Fruit fly (Drosophila melanogaster) whole organism, embryonic: ENCODE results near the gene CG5850.

Source experiments
- Asciz ChIP-seq: fragments of 200-800 bp; sonication (Bioruptor generic); optimal IDR thresholded peaks from 2 replicates; lab custom pipeline; 2017; ENCODE audit warnings: missing biosample characterization, mild to moderate bottlenecking, missing genetic modification characterization, missing genetic modification reagents
- Awh ChIP-seq: fragments of 200-800 bp; sonication (Bioruptor generic); IDR thresholded peaks from 2 replicates; pipeline ENCODE4, ENCODE4 v1.3.6; 2022; ENCODE audit warnings: missing biosample characterization, missing genetic modification characterization
- Bgb ChIP-seq: fragments of 200-800 bp; sonication (Bioruptor generic); IDR thresholded peaks from 2 replicates; pipeline ENCODE4 v1.3.6; 2022; ENCODE audit warnings: missing biosample characterization, missing genetic modification characterization; ENCODE audit not compliant: partially characterized antibody
- CG10543 ChIP-seq: fragments of 200-800 bp; sonication (Bioruptor generic); optimal IDR thresholded peaks from 3 replicates; lab custom pipeline; 2017; ENCODE audit warnings: missing biosample characterization, mild to moderate bottlenecking, missing genetic modification characterization, moderate library complexity
- CG10979 ChIP-seq: fragments of 200-800 bp; sonication (Bioruptor generic); optimal IDR thresholded peaks from 2 replicates; lab custom pipeline; 2018; ENCODE audit warnings: missing biosample characterization, mild to moderate bottlenecking, missing genetic modification characterization, moderate library complexity
- CG11093 ChIP-seq: fragments of 200-800 bp; sonication (Bioruptor generic); IDR thresholded peaks from 3 replicates; pipeline ENCODE4 v1.3.6; 2022; ENCODE audit warnings: missing biosample characterization, missing genetic modification characterization
- CG11560 ChIP-seq: fragments of 200-800 bp; sonication (Bioruptor generic); IDR thresholded peaks from 3 replicates; pipeline ENCODE4 v1.3.6; 2022; ENCODE audit warnings: missing biosample characterization, missing genetic modification characterization
- CG13287 ChIP-seq: fragments of 200-800 bp; sonication (Bioruptor generic); IDR thresholded peaks from 2 replicates; pipeline ENCODE4 v1.3.6; 2022; ENCODE audit warnings: missing biosample characterization, missing genetic modification characterization; ENCODE audit not compliant: partially characterized antibody
- CG14441 ChIP-seq: fragments of 200-800 bp; sonication (Bioruptor generic); IDR thresholded peaks from 2 replicates; pipeline ENCODE4 v1.3.6; 2022; ENCODE audit warnings: missing biosample characterization, missing genetic modification characterization
- CG14710 ChIP-seq: fragments of 200-800 bp; sonication (Bioruptor generic); optimal IDR thresholded peaks from 3 replicates; lab custom pipeline; 2019; ENCODE audit warnings: missing biosample characterization, mild to moderate bottlenecking, missing genetic modification characterization, moderate library complexity
- CG17328 ChIP-seq: fragments of 200-800 bp; sonication (Bioruptor generic); IDR thresholded peaks from 2 replicates; pipeline ENCODE4 v1.3.6; 2022; ENCODE audit warnings: missing biosample characterization, missing genetic modification characterization
- CG17361 ChIP-seq: fragments of 200-800 bp; sonication (Bioruptor generic); IDR thresholded peaks from 3 replicates; pipeline ENCODE4 v1.3.6; 2022; ENCODE audit warnings: missing biosample characterization, missing genetic modification characterization
- CG2712 ChIP-seq: fragments of 200-800 bp; optimal IDR thresholded peaks from 3 replicates; lab custom pipeline; 2019; ENCODE audit warnings: missing biosample characterization, mild to moderate bottlenecking, missing genetic modification characterization, moderate library complexity
- CG2875 ChIP-seq: fragments of 200-800 bp; sonication (Bioruptor generic); optimal IDR thresholded peaks from 2 replicates; lab custom pipeline; 2017; ENCODE audit warnings: missing biosample characterization, mild to moderate bottlenecking, missing genetic modification characterization, missing genetic modification reagents
- CG3163 ChIP-seq: fragments of 200-800 bp; sonication (Bioruptor generic); optimal IDR thresholded peaks from 3 replicates; lab custom pipeline; 2016; ENCODE audit warnings: missing biosample characterization, missing genetic modification characterization
- CG3281 ChIP-seq: fragments of 200-800 bp; sonication (Bioruptor generic); optimal IDR thresholded peaks from 3 replicates; lab custom pipeline; 2017; ENCODE audit warnings: missing biosample characterization, mild to moderate bottlenecking, missing genetic modification characterization
- CG3847 ChIP-seq: fragments of 200-800 bp; sonication (Bioruptor generic); IDR thresholded peaks from 2 replicates; pipeline ENCODE4 v1.3.6; 2022; ENCODE audit warnings: missing biosample characterization, missing genetic modification characterization
- CG7271 ChIP-seq: fragments of 200-800 bp; sonication (Bioruptor generic); optimal IDR thresholded peaks from 2 replicates; lab custom pipeline; 2018; ENCODE audit warnings: missing biosample characterization, mild to moderate bottlenecking, missing genetic modification characterization, moderate library complexity
- CG8281 ChIP-seq: fragments of 200-800 bp; sonication (Bioruptor generic); optimal IDR thresholded peaks from 2 replicates; lab custom pipeline; 2018; ENCODE audit warnings: missing biosample characterization, mild to moderate bottlenecking, missing genetic modification characterization, moderate library complexity
- CG9215 ChIP-seq: fragments of 200-800 bp; sonication (Bioruptor generic); IDR thresholded peaks from 2 replicates; pipeline ENCODE4 v1.3.6; 2022; ENCODE audit warnings: missing biosample characterization, missing genetic modification characterization
- CG9817 ChIP-seq: fragments of 200-800 bp; sonication (Bioruptor generic); optimal IDR thresholded peaks from 2 replicates; lab custom pipeline; 2018; ENCODE audit warnings: missing biosample characterization, mild to moderate bottlenecking, missing genetic modification characterization, moderate library complexity
- Fer1 ChIP-seq: fragments of 200-800 bp; sonication (Bioruptor generic); optimal IDR thresholded peaks from 2 replicates; lab custom pipeline; 2017; ENCODE audit warnings: missing biosample characterization, mild to moderate bottlenecking, missing genetic modification characterization
- HLH4C ChIP-seq: fragments of 200-800 bp; sonication (Bioruptor generic); IDR thresholded peaks from 3 replicates; pipeline ENCODE4 v1.3.6; 2022; ENCODE audit warnings: missing biosample characterization, missing genetic modification characterization; ENCODE audit not compliant: partially characterized antibody
- HLHmδ ChIP-seq: fragments of 200-800 bp; sonication (Bioruptor generic); optimal IDR thresholded peaks from 2 replicates; lab custom pipeline; 2018; ENCODE audit warnings: missing biosample characterization, mild to moderate bottlenecking, missing genetic modification characterization, moderate library complexity
- Hmr ChIP-seq: fragments of 200-800 bp; sonication (Bioruptor generic); optimal IDR thresholded peaks from 3 replicates; lab custom pipeline; 2017; ENCODE audit warnings: mild to moderate bottlenecking, missing biosample characterization, missing genetic modification reagents, missing genetic modification characterization
- Hr39 ChIP-seq: fragments of >200 bp; optimal IDR thresholded peaks from 2 replicates; lab custom pipeline; 2017
- NK7.1 ChIP-seq: fragments of 200-800 bp; sonication (Bioruptor generic); optimal IDR thresholded peaks from 3 replicates; lab custom pipeline; 2016; ENCODE audit warnings: missing biosample characterization, missing genetic modification characterization
- Nf-YB ChIP-seq: fragments of 200-800 bp; sonication (Bioruptor generic); optimal IDR thresholded peaks from 3 replicates; lab custom pipeline; 2019; ENCODE audit warnings: missing biosample characterization, mild to moderate bottlenecking, missing genetic modification characterization, moderate library complexity
- Rfx ChIP-seq: fragments of 200-800 bp; sonication (Bioruptor generic); IDR thresholded peaks from 2 replicates; pipeline ENCODE4 v1.3.6; 2022; ENCODE audit warnings: missing biosample characterization, missing genetic modification characterization
- Six4 ChIP-seq: fragments of 200-800 bp; sonication (Bioruptor generic); optimal IDR thresholded peaks from 2 replicates; lab custom pipeline; 2016; ENCODE audit warnings: missing biosample characterization, missing genetic modification characterization
- bowl ChIP-seq: fragments of 200-800 bp; sonication (Bioruptor generic); IDR thresholded peaks from 2 replicates; pipeline ENCODE4 v1.3.6; 2022; ENCODE audit warnings: missing biosample characterization, missing genetic modification characterization
- br ChIP-seq: fragments of >200 bp; optimal IDR thresholded peaks from 2 replicates; lab custom pipeline; 2017
- cg ChIP-seq: fragments of 200-800 bp; sonication (Bioruptor generic); optimal IDR thresholded peaks from 3 replicates; lab custom pipeline; 2019; ENCODE audit warnings: missing biosample characterization, mild to moderate bottlenecking, missing genetic modification characterization, moderate library complexity
- da ChIP-seq: fragments of 200-800 bp; sonication (Bioruptor generic); optimal IDR thresholded peaks from 2 replicates; lab custom pipeline; 2016; ENCODE audit warnings: missing biosample characterization, missing genetic modification characterization
- dmrt11E ChIP-seq: fragments of 200-800 bp; sonication (Bioruptor generic); optimal IDR thresholded peaks from 3 replicates; lab custom pipeline; 2018; ENCODE audit warnings: missing biosample characterization, mild to moderate bottlenecking, missing genetic modification characterization, moderate library complexity
- dpn ChIP-seq, 2 experiments: fragments of 200-800 bp; sonication (Bioruptor generic); optimal IDR thresholded peaks; 3 replicates each; lab custom pipeline; 2016; ENCODE audit warnings: missing biosample characterization in 2 of 2, missing genetic modification characterization in 2 of 2
- fd96Cb ChIP-seq: fragments of 200-800 bp; sonication (Bioruptor generic); optimal IDR thresholded peaks from 2 replicates; lab custom pipeline; 2018; ENCODE audit warnings: missing biosample characterization, mild to moderate bottlenecking, missing genetic modification characterization, moderate library complexity
- hb ChIP-seq: fragments of 200-800 bp; sonication (Bioruptor generic); IDR thresholded peaks from 3 replicates; pipeline ENCODE4 v1.3.6; 2022; ENCODE audit warnings: missing biosample characterization, missing genetic modification characterization; ENCODE audit not compliant: partially characterized antibody
- hth ChIP-seq: fragments of >200 bp; optimal IDR thresholded peaks from 2 replicates; lab custom pipeline; 2017; ENCODE audit warnings: inconsistent platforms
- ind ChIP-seq: fragments of 200-800 bp; sonication (Bioruptor generic); optimal IDR thresholded peaks from 3 replicates; lab custom pipeline; 2016; ENCODE audit warnings: missing biosample characterization, missing genetic modification characterization
- lola ChIP-seq, 3 experiments: fragments of >200 bp in 2 of 3; fragments of 200-800 bp in 1 of 3; sonication (Bioruptor generic) in 1 of 3; optimal IDR thresholded peaks; 2 replicates each; lab custom pipeline; 2017 to 2019; ENCODE audit warnings: missing biosample characterization in 3 of 3, missing genetic modification characterization in 3 of 3, mild to moderate bottlenecking in 1 of 3, moderate library complexity in 1 of 3
- nau ChIP-seq: fragments of 200-800 bp; sonication (Bioruptor generic); optimal IDR thresholded peaks from 3 replicates; lab custom pipeline; 2017; ENCODE audit warnings: missing biosample characterization, mild to moderate bottlenecking, missing genetic modification characterization, missing genetic modification reagents
- oc ChIP-seq: fragments of 200-800 bp; sonication (Bioruptor generic); optimal IDR thresholded peaks from 2 replicates; lab custom pipeline; 2018; ENCODE audit warnings: missing biosample characterization, mild to moderate bottlenecking, missing genetic modification characterization, moderate library complexity
- pita ChIP-seq: fragments of 200-800 bp; sonication (Bioruptor generic); optimal IDR thresholded peaks from 2 replicates; lab custom pipeline; 2017; ENCODE audit warnings: missing biosample characterization, mild to moderate bottlenecking, missing genetic modification characterization
- sens ChIP-seq: fragments of 200-800 bp; sonication (Bioruptor generic); peaks from one replicate; lab custom pipeline; 2016; ENCODE audit warnings: missing biosample characterization, missing genetic modification characterization
- shn ChIP-seq: fragments of 200-800 bp; sonication (Bioruptor generic); optimal IDR thresholded peaks from 3 replicates; lab custom pipeline; 2016; ENCODE audit warnings: missing biosample characterization, missing genetic modification characterization
- toy ChIP-seq: fragments of 200-800 bp; sonication (Bioruptor generic); IDR thresholded peaks from 2 replicates; pipeline ENCODE4 v1.3.6; 2022; ENCODE audit warnings: missing biosample characterization, missing genetic modification characterization

Gene CG5850

DNA sequence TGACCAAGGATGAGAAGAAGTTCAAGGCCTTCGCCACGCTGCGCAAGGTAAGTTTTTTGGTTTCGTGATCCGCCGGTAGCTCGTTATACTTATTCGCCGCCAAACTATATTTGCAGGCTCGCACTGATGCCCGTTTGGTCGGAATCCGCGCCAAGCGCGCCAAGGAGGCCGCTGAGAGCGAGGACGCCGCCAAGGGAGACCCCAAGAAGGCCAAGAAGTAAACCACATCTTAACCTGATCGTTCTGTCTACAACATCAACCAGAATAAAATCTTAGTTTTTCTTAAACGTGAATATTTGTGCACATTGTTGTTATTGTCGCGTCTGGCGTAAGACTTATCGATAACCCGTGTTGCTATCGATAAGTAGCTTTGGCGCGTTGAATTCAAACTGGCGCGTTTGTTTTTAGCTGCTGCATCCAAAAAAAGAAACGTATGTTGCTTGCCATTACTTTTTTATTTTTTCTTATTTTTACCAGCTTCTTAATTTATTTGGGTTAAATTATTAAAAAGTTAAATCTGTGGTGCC lies 4.5 kb upstream of the CG5850 start (continued):
- peak; percentile 20 for TF ChIP-seq CG2712 (tag; lab: Kevin White, UChicago)
- peak; percentile 76 for TF ChIP-seq CG13287 (GFP tag; lab: Robert Waterston, UW)
- 0 out of 3 replicates have a peak, but pooled peaks have one; percentile 31 for TF ChIP-seq hb
- no peak for TF ChIP-seq toy (GFP tag; lab: Robert Waterston, UW)
- TF ChIP-seq pita (GFP tag; lab: Kevin White, UChicago): no peak
- peak; percentile 53; the same call in 1 of the 2 replicates for TF ChIP-seq Bgb (GFP tag; lab: Robert Waterston, UW)
- TF ChIP-seq CG10979: no peak

DNA sequence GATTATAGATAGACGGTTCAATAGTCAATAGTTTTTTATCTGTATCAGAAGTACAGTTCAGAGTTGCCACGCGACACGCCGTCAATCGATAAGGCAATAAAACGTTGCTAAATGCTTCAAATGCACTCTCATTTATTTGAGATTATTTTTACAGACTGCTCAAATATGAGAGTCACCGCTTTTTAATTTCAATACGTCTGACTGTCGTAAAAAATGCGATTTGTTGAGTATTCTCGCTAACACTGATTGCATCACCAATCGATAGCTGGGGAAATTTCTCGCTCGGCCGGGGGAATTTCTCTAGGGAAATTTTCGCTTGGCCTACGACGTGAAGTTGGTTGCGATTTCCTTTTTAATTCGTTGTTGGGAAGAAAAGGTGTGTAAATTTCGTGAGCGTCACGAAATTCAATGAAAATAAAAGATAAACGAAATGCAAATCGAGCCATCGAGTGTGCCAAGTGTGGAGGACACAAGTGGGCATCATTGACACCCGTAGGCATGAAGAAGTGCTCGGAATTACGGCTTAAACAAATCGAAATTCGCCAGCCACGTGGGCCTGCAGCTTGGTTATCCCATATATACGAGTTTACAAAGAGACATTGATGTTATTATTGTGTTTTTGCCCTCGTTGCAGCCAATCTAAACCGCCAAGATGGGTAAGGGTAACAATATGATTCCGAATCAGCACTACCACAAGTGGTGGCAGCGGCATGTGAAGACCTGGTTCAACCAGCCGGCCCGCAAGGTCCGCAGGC lies 3.4 kb upstream of the CG5850 start, which contains the start of the genes Dref and RpL13:
Gene Dref, minus strand, starts transcription at position 247 of the 755 bp plus-strand sequence.
Gene RpL13, plus strand, starts transcription at position 331 of the 755 bp plus-strand sequence.
- TF ChIP-seq Awh (GFP tag; lab: Robert Waterston, UW) (peak; percentile 75), cg (GFP tag; lab: Kevin White, UChicago) (no peak), Asciz (GFP tag; lab: Kevin White, UChicago) (peak; percentile 92), Hmr (peak; percentile 96), Nf-YB (peak; percentile 74), fd96Cb (peak; percentile 40), bowl (GFP tag; lab: Robert Waterston, UW) (0 out of 2 replicates have a peak, but pooled peaks have one; percentile 32), sens (GFP tag; lab: Kevin White, UChicago) (peak; percentile 97), CG7271 (peak; percentile 93), br (lab: Kevin White, UChicago) (no peak), lola (GFP tag; optimal IDR thresholded peaks at IDR 0.05; lab: Kevin White, UChicago) (peak in 1 of 3 experiments; percentile 61), CG3163 (GFP tag; lab: Kevin White, UChicago) (peak; percentile 70), dmrt11E (peak; percentile 70), Bgb (GFP tag; lab: Robert Waterston, UW) (peak; percentile 78), CG17361 (GFP tag; lab: Robert Waterston, UW) (peak; percentile 90), NK7.1 (GFP tag; lab: Kevin White, UChicago) (peak; percentile 92), Rfx (GFP tag; lab: Robert Waterston, UW) (peak; percentile 88), hth (lab: Kevin White, UChicago) (no peak), CG9215 (GFP tag; lab: Robert Waterston, UW) (peak; percentile 61), CG11560 (tag; lab: Robert Waterston, UW) (0 out of 3 replicates have a peak, but pooled peaks have one; percentile 11), nau (GFP tag; lab: Kevin White, UChicago) (no peak), oc (peak; percentile 60), CG8281 (peak; percentile 70), CG14441 (GFP tag; lab: Robert Waterston, UW) (peak; percentile 43), CG17328 (GFP tag; lab: Robert Waterston, UW) (peak; percentile 88), dpn (GFP tag; optimal IDR thresholded peaks at IDR 0.05; lab: Kevin White, UChicago) (peak; percentile 64 to 88), CG9817 (peak; percentile 80), Hr39 (no peak), Six4 (GFP tag; lab: Kevin White, UChicago) (peak; percentile 62), HLH4C (GFP tag; lab: Robert Waterston, UW) (peak; percentile 90; the same call in 2 of the 3 replicates), CG10543 (GFP tag; lab: Kevin White, UChicago) (peak; percentile 98), CG2875 (GFP tag; lab: Kevin White, UChicago) (peak; percentile 91), CG3847 (peak; percentile 80), shn (peak; percentile 82), da (GFP tag; lab: Kevin White, UChicago) (peak; percentile 61), CG3281 (GFP tag; lab: Kevin White, UChicago) (peak; percentile 95), ind (GFP tag; lab: Kevin White, UChicago) (peak; percentile 69), CG14710 (peak; percentile 92), Fer1 (peak; percentile 95), HLHmδ (peak; percentile 96), CG11093 (GFP tag; lab: Robert Waterston, UW) (no peak)
